Fruit fly (Drosophila melanogaster): ENCODE results near the gene Cisd2.

The Cisd2 gene

dm6 chr3R:29194957-29195356 is 28.3 kb downstream of the Cisd2 start, which contains the start of gene jus:
Gene jus (minus strand): TSS chr3R:29194994.
- no peak for TF ChIP-seq CG13204 (GFP tag; optimal IDR thresholded peaks at IDR 0.05)
- no peak for TF ChIP-seq gl (tag; optimal IDR thresholded peaks at IDR 0.05)

DNA sequence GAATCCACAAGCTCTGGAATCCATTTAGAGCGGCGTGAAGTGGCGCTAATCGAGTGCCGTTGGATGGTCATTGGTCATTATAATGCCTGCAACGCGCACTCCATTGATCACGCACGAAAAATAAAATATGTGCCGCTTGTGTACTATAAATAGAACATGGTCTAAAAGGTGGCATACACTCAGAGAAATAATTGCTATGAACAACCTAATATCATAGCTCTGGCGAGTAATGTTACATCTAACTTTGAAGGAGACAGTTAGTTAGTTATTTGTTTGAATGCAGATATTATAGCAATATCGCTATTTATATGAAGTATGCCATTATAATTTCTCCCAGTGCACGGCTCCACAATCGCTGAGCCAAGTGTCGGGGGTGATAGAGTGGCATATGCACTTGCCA is 32.2 kb downstream of the Cisd2 start:
- TF ChIP-seq CG12605 (GFP tag; IDR thresholded peaks at IDR 0.05): no peak
- 0 out of 3 replicates have a peak, but pooled peaks have one; percentile 14 for TF ChIP-seq CG4496 (GFP tag; IDR thresholded peaks at IDR 0.05)
- TF ChIP-seq CG8301 (tag; optimal IDR thresholded peaks at IDR 0.05): no peak

Data from whole organism, pupa.